Worm (Caenorhabditis elegans) whole organism, L1 larva: ENCODE measurements around the gene Y73B6BL.31.
A peak's percentile ranks its signal among the peaks of the same experiment; 100 is the strongest.

Experiments
- C34B4.2 ChIP-seq: sonication (generic microtip); optimal IDR thresholded peaks from 2 replicates; lab custom pipeline; 2017; ENCODE audit warnings: mild to moderate bottlenecking, missing genetic modification characterization, missing compliant biosample characterization
- aha-1 ChIP-seq: fragments of 150-350 bp; optimal IDR thresholded peaks from 2 replicates; lab custom pipeline; 2014; ENCODE audit warnings: missing biosample characterization, missing genetic modification characterization
- alr-1 ChIP-seq: fragments of 200-800 bp; sonication (Bioruptor generic); optimal IDR thresholded peaks from 2 replicates; lab custom pipeline; 2018; ENCODE audit warnings: borderline replicate concordance, mild to moderate bottlenecking, missing genetic modification characterization, missing compliant biosample characterization
- blmp-1 ChIP-seq: fragments of 150-350 bp; optimal IDR thresholded peaks from 2 replicates; lab custom pipeline; 2014; ENCODE audit warnings: missing biosample characterization, missing genetic modification characterization
- ceh-82 ChIP-seq, 3 experiments: fragments of 150-350 bp in 1 of 3; sonication (generic microtip) in 2 of 3; optimal IDR thresholded peaks; 2 replicates each; lab custom pipeline; 2014 to 2017; ENCODE audit warnings: missing biosample characterization in 3 of 3, missing genetic modification characterization in 3 of 3
- dpl-1 ChIP-seq, 3 experiments: fragments of 150-350 bp in 2 of 3; sonication (generic microtip) in 1 of 3; optimal IDR thresholded peaks; 2 replicates each; lab custom pipeline; 2014 to 2017; ENCODE audit warnings: missing biosample characterization in 3 of 3, missing genetic modification characterization in 3 of 3, missing genetic modification reagents in 3 of 3
- dsc-1 ChIP-seq: sonication (generic microtip); optimal IDR thresholded peaks from 2 replicates; lab custom pipeline; 2016; ENCODE audit warnings: mild to moderate bottlenecking, missing genetic modification characterization, missing compliant biosample characterization
- efl-1 ChIP-seq, 4 experiments: fragments of 150-350 bp; optimal IDR thresholded peaks in 3 of 4; peaks in 1 of 4; 1 replicate in 1 of 4; 2 replicates in 3 of 4; lab custom pipeline; 2014; ENCODE audit warnings: missing biosample characterization in 2 of 4, missing genetic modification characterization in 2 of 4, missing genetic modification reagents in 2 of 4
- efl-3 ChIP-seq: fragments of 200-800 bp; sonication (Bioruptor generic); optimal IDR thresholded peaks from 2 replicates; lab custom pipeline; 2018; ENCODE audit warnings: mild to moderate bottlenecking, missing genetic modification characterization, missing compliant biosample characterization
- egl-27 ChIP-seq, 2 experiments: fragments of 150-350 bp in 1 of 2; sonication (generic microtip); optimal IDR thresholded peaks; 3 replicates each; lab custom pipeline; 2017 to 2018; ENCODE audit warnings: missing biosample characterization in 2 of 2, missing genetic modification characterization in 2 of 2, missing genetic modification reagents in 2 of 2
- elt-3 ChIP-seq, 6 experiments: fragments of 150-350 bp in 1 of 6; sonication (generic microtip); optimal IDR thresholded peaks; 2 replicates each; lab custom pipeline; 2017 to 2018; ENCODE audit warnings: missing biosample characterization in 6 of 6, missing genetic modification characterization in 6 of 6, inconsistent platforms in 1 of 6
- fkh-10 ChIP-seq: sonication (generic microtip); optimal IDR thresholded peaks from 2 replicates; lab custom pipeline; 2017; ENCODE audit warnings: missing biosample characterization, missing genetic modification reagents, missing genetic modification characterization
- fkh-8 ChIP-seq: sonication (generic microtip); optimal IDR thresholded peaks from 2 replicates; lab custom pipeline; 2016; ENCODE audit warnings: mild to moderate bottlenecking, missing genetic modification characterization, missing compliant biosample characterization
- fos-1 ChIP-seq: fragments of 150-350 bp; optimal IDR thresholded peaks from 2 replicates; lab custom pipeline; 2014; ENCODE audit warnings: missing biosample characterization, missing genetic modification characterization
- hlh-17 ChIP-seq: fragments of 200-800 bp; sonication (Bioruptor generic); optimal IDR thresholded peaks from 2 replicates; lab custom pipeline; 2018; ENCODE audit warnings: missing genetic modification characterization, mild to moderate bottlenecking, missing compliant biosample characterization, moderate library complexity, borderline replicate concordance
- hlh-4 ChIP-seq: sonication (generic microtip); optimal IDR thresholded peaks from 2 replicates; lab custom pipeline; 2016; ENCODE audit warnings: mild to moderate bottlenecking, missing genetic modification characterization, missing compliant biosample characterization
- hpl-2 ChIP-seq: fragments of 150-350 bp; optimal IDR thresholded peaks from 2 replicates; lab custom pipeline; 2014; ENCODE audit warnings: missing biosample characterization, missing genetic modification reagents, missing genetic modification characterization
- lin-14 ChIP-seq: fragments of 200-800 bp; sonication (Bioruptor generic); optimal IDR thresholded peaks from 2 replicates; lab custom pipeline; 2018; ENCODE audit warnings: mild to moderate bottlenecking, missing genetic modification characterization, moderate library complexity, missing compliant biosample characterization
- lin-35 ChIP-seq, 2 experiments: fragments of 150-350 bp; optimal IDR thresholded peaks; 2 replicates each; lab custom pipeline; 2014; ENCODE audit warnings: missing biosample characterization in 2 of 2, missing genetic modification characterization in 2 of 2, missing genetic modification reagents in 2 of 2
- lir-3 ChIP-seq: sonication (generic microtip); optimal IDR thresholded peaks from 2 replicates; lab custom pipeline; 2016; ENCODE audit warnings: mild to moderate bottlenecking, missing genetic modification characterization, moderate library complexity, missing compliant biosample characterization; ENCODE audit not compliant: poor library complexity
- lsy-2 ChIP-seq, 2 experiments: fragments of 150-350 bp; optimal IDR thresholded peaks; 2 replicates each; lab custom pipeline; 2014; ENCODE audit warnings: missing biosample characterization in 2 of 2, missing genetic modification characterization in 2 of 2
- mef-2 ChIP-seq: fragments of 150-350 bp; optimal IDR thresholded peaks from 2 replicates; lab custom pipeline; 2014; ENCODE audit warnings: missing biosample characterization, missing genetic modification characterization
- mep-1 ChIP-seq: fragments of 150-350 bp; optimal IDR thresholded peaks from 2 replicates; lab custom pipeline; 2014; ENCODE audit warnings: missing biosample characterization, missing genetic modification characterization
- nhr-11 ChIP-seq: fragments of 150-350 bp; optimal IDR thresholded peaks from 2 replicates; lab custom pipeline; 2014; ENCODE audit warnings: missing biosample characterization, missing genetic modification characterization
- nhr-19 ChIP-seq: fragments of 200-800 bp; sonication (Bioruptor generic); conservative IDR thresholded peaks from 2 replicates; pipeline ENCODE4 v1.3.6; 2022; ENCODE audit warnings: missing genetic modification characterization, missing compliant biosample characterization
- nhr-20 ChIP-seq: sonication (generic microtip); optimal IDR thresholded peaks from 2 replicates; lab custom pipeline; 2016; ENCODE audit warnings: mild to moderate bottlenecking, missing genetic modification characterization, missing compliant biosample characterization
- nhr-237 ChIP-seq: fragments of 150-350 bp; optimal IDR thresholded peaks from 2 replicates; lab custom pipeline; 2014; ENCODE audit warnings: missing biosample characterization, missing genetic modification characterization
- nhr-47 ChIP-seq: sonication (generic microtip); optimal IDR thresholded peaks from 2 replicates; lab custom pipeline; 2016; ENCODE audit warnings: mild to moderate bottlenecking, missing genetic modification characterization, moderate library complexity, missing compliant biosample characterization
- nhr-71 ChIP-seq: sonication (generic microtip); optimal IDR thresholded peaks from 2 replicates; lab custom pipeline; 2016; ENCODE audit warnings: mild to moderate bottlenecking, missing genetic modification characterization, moderate library complexity, missing compliant biosample characterization
- nhr-76 ChIP-seq: sonication (generic microtip); optimal IDR thresholded peaks from 2 replicates; lab custom pipeline; 2017; ENCODE audit warnings: missing biosample characterization, missing genetic modification characterization
- nhr-84 ChIP-seq: sonication (generic microtip); optimal IDR thresholded peaks from 2 replicates; lab custom pipeline; 2017; ENCODE audit warnings: missing biosample characterization, missing genetic modification characterization
- nhr-85 ChIP-seq: sonication (generic microtip); peaks from one replicate; lab custom pipeline; 2016; ENCODE audit warnings: missing genetic modification characterization, inconsistent platforms, missing compliant biosample characterization
- rnt-1 ChIP-seq: sonication (generic microtip); optimal IDR thresholded peaks from 2 replicates; lab custom pipeline; 2016; ENCODE audit warnings: mild to moderate bottlenecking, missing genetic modification characterization, moderate library complexity, missing compliant biosample characterization
- skn-1 ChIP-seq: fragments of 150-350 bp; optimal IDR thresholded peaks from 2 replicates; lab custom pipeline; 2014; ENCODE audit warnings: missing biosample characterization, missing genetic modification characterization
- snpc-4 ChIP-seq: fragments of 150-350 bp; optimal IDR thresholded peaks from 2 replicates; lab custom pipeline; 2014; ENCODE audit warnings: missing biosample characterization, missing genetic modification characterization
- snu-23 ChIP-seq: sonication (generic microtip); optimal IDR thresholded peaks from 2 replicates; lab custom pipeline; 2016; ENCODE audit warnings: missing genetic modification characterization, missing compliant biosample characterization
- sptf-1 ChIP-seq: fragments of 150-350 bp; optimal IDR thresholded peaks from 2 replicates; lab custom pipeline; 2014; ENCODE audit warnings: missing biosample characterization, missing genetic modification characterization
- swsn-7 ChIP-seq: sonication (generic microtip); optimal IDR thresholded peaks from 2 replicates; lab custom pipeline; 2016; ENCODE audit warnings: missing genetic modification characterization, missing compliant biosample characterization
- tbx-2 ChIP-seq: sonication (generic microtip); optimal IDR thresholded peaks from 2 replicates; lab custom pipeline; 2016; ENCODE audit warnings: missing genetic modification characterization, missing compliant biosample characterization
- tlp-1 ChIP-seq: fragments of 150-350 bp; optimal IDR thresholded peaks from 2 replicates; lab custom pipeline; 2014; ENCODE audit warnings: missing biosample characterization, missing genetic modification characterization
- unc-30 ChIP-seq: sonication (generic microtip); optimal IDR thresholded peaks from 2 replicates; lab custom pipeline; 2017; ENCODE audit warnings: missing biosample characterization, missing genetic modification characterization
- unc-86 ChIP-seq: sonication (generic microtip); optimal IDR thresholded peaks from 2 replicates; lab custom pipeline; 2016; ENCODE audit warnings: missing genetic modification characterization, missing compliant biosample characterization
- xbp-1 ChIP-seq: sonication (generic microtip); optimal IDR thresholded peaks from 2 replicates; lab custom pipeline; 2016; ENCODE audit warnings: missing genetic modification characterization, missing compliant biosample characterization
- zag-1 ChIP-seq: fragments of 150-350 bp; optimal IDR thresholded peaks from 2 replicates; lab custom pipeline; 2014; ENCODE audit warnings: missing biosample characterization, missing genetic modification characterization
- ztf-11 ChIP-seq, 2 experiments: sonication (generic microtip); optimal IDR thresholded peaks; 2 replicates each; lab custom pipeline; 2016 to 2017; ENCODE audit warnings: missing genetic modification characterization in 2 of 2, missing biosample characterization in 1 of 2, missing compliant biosample characterization in 1 of 2
- ztf-4 ChIP-seq: fragments of 150-350 bp; optimal IDR thresholded peaks from 2 replicates; lab custom pipeline; 2014; ENCODE audit warnings: missing biosample characterization, missing genetic modification characterization

Gene Y73B6BL.31

DNA sequence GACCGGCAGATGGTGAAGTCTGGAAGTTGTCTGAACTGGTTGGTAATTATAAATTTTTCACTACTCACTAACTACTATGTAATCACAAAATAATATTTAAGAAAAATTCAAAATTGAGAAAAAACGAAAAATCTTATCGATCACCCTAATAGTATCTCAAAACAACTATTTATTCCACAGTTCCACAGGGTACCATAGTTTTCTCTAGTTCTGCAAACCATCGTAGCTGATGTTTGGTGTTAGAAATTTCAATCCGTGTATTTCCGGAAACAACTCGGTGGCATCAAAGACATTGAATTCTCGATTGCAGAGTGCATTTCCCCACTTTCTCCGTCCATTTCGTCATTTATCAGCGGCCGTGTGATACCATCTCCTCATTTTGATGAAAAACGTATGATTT, at the start of gene Y73B6BL.31:
Gene Y73B6BL.31, plus strand, starts transcription at position 301 of the 400 bp plus-strand sequence.
- TF ChIP-seq hpl-2 (GFP tag; lab: Kevin White, UChicago): no peak
- no peak for TF ChIP-seq lir-3 (tag; lab: Kevin White, UChicago)
- TF ChIP-seq unc-30 (tag; lab: Kevin White, UChicago): no peak
- no peak for TF ChIP-seq ceh-82 (tag; optimal IDR thresholded peaks at IDR 0.05; lab: Kevin White, UChicago)
- TF ChIP-seq fkh-10 (GFP tag; lab: Kevin White, UChicago): no peak
- no peak for TF ChIP-seq C34B4.2 (tag; lab: Kevin White, UChicago)
- no peak for TF ChIP-seq efl-3 (GFP tag; lab: Kevin White, UChicago)
- no peak for TF ChIP-seq hlh-17 (GFP tag; lab: Kevin White, UChicago)
- TF ChIP-seq nhr-84 (tag; lab: Kevin White, UChicago): no peak
- no peak for TF ChIP-seq nhr-85
- TF ChIP-seq zag-1 (tag; lab: Kevin White, UChicago): no peak
- TF ChIP-seq snpc-4 (tag; lab: Kevin White, UChicago): no peak
- no peak for TF ChIP-seq nhr-237 (tag; lab: Kevin White, UChicago)
- no peak for TF ChIP-seq lsy-2 (tag; optimal IDR thresholded peaks at IDR 0.05; lab: Kevin White, UChicago)
- TF ChIP-seq ztf-4: no peak
- no peak for TF ChIP-seq nhr-71 (tag; lab: Kevin White, UChicago)
- TF ChIP-seq sptf-1 (tag; lab: Kevin White, UChicago): no peak
- no peak for TF ChIP-seq ztf-11 (tag; optimal IDR thresholded peaks at IDR 0.05; lab: Kevin White, UChicago)
- no peak for TF ChIP-seq elt-3 (tag; optimal IDR thresholded peaks at IDR 0.05; lab: Kevin White, UChicago)

DNA sequence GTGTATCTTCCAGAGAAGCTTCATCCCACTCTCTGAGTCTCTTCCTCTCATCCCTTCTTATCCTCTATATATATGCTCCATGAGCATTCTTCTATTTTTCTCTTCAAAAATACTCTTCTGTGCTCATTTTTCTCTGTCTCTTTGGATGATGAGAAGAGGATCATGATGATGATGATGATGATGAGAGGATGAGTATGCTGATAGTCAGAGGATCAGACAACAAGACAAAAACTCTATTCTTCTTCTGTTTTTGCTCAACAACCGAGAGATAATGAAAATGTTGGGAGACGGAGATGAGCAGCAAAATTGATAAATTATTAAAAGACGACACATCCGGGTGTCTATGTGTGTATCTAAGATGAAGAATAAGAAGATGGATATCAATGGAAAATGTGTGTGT, 48.4 kb upstream of the Y73B6BL.31 start:
- TF ChIP-seq dpl-1 (GFP tag; optimal IDR thresholded peaks at IDR 0.05; lab: Kevin White, UChicago) (peak in 2 of 3 experiments; percentile 14 to 26), lir-3 (tag; lab: Kevin White, UChicago) (peak; percentile 60), lin-14 (peak; percentile 90), nhr-11 (tag; lab: Kevin White, UChicago) (peak; percentile 25), nhr-47 (tag; lab: Kevin White, UChicago) (peak; percentile 51), ztf-4 (peak; percentile 21), swsn-7 (peak; percentile 42), tbx-2 (tag; lab: Kevin White, UChicago) (peak; percentile 47), elt-3 (tag; optimal IDR thresholded peaks at IDR 0.05; lab: Kevin White, UChicago) (no peak), mep-1 (tag; lab: Kevin White, UChicago) (peak; percentile 48), skn-1 (peak; percentile 42), nhr-76 (tag; lab: Kevin White, UChicago) (no peak), unc-86 (tag; lab: Kevin White, UChicago) (peak; percentile 89), mef-2 (peak; percentile 43), lin-35 (GFP tag; optimal IDR thresholded peaks at IDR 0.05; lab: Kevin White, UChicago) (peak in 1 of 2 experiments; percentile 36), sptf-1 (tag; lab: Kevin White, UChicago) (no peak), blmp-1 (tag; lab: Kevin White, UChicago) (no peak), aha-1 (tag; lab: Kevin White, UChicago) (no peak), nhr-85 (no peak), fos-1 (tag; lab: Kevin White, UChicago) (peak; percentile 62), C34B4.2 (tag; lab: Kevin White, UChicago) (no peak), nhr-20 (tag; lab: Kevin White, UChicago) (peak; percentile 42), lsy-2 (tag; optimal IDR thresholded peaks at IDR 0.05; lab: Kevin White, UChicago) (peak; percentile 68 to 76), tlp-1 (tag; lab: Kevin White, UChicago) (no peak), dsc-1 (peak; percentile 79), xbp-1 (tag; lab: Kevin White, UChicago) (peak; percentile 3), fkh-10 (GFP tag; lab: Kevin White, UChicago) (peak; percentile 48), nhr-71 (tag; lab: Kevin White, UChicago) (peak; percentile 83), nhr-19 (GFP tag; lab: Robert Waterston, UW) (peak; percentile 47), rnt-1 (tag; lab: Kevin White, UChicago) (peak; percentile 61), egl-27 (tag; optimal IDR thresholded peaks at IDR 0.05; lab: Kevin White, UChicago) (no peak), snu-23 (GFP tag; lab: Kevin White, UChicago) (peak; percentile 66), efl-1 (optimal IDR thresholded peaks at IDR 0.05; lab: Kevin White, UChicago) (peak; percentile 44 to 49), efl-1 (GFP tag; optimal IDR thresholded peaks at IDR 0.05 in 1 of 2; lab: Kevin White, UChicago) (peak; percentile 13 to 20), hlh-4 (tag; lab: Kevin White, UChicago) (no peak), alr-1 (no peak), fkh-8 (tag; lab: Kevin White, UChicago) (peak; percentile 33)
